Worm (Caenorhabditis elegans): ENCODE measurements around the gene F31F6.3.

ce11 chrX:14831531-14831930 lies 41.1 kb downstream of the F31F6.3 start, which contains the start of gene dpf-2:
- no peak for TF ChIP-seq flt-1 (GFP tag; IDR thresholded peaks at IDR 0.05)
- TF ChIP-seq ama-1 (optimal IDR thresholded peaks at IDR 0.05) = no peak
- no peak for TF ChIP-seq ceh-13 (GFP tag; optimal IDR thresholded peaks at IDR 0.05)
- no peak for TF ChIP-seq ceh-36 (tag; optimal IDR thresholded peaks at IDR 0.05)
- TF ChIP-seq scrt-1 (GFP tag; IDR thresholded peaks at IDR 0.05) = no peak
- no peak for TF ChIP-seq hmbx-1 (tag; optimal IDR thresholded peaks at IDR 0.05)

Data from whole organism, early embryonic.